Worm (Caenorhabditis elegans): Measurements from ENCODE around the gene rilp-1.

The rilp-1 gene

DNA sequence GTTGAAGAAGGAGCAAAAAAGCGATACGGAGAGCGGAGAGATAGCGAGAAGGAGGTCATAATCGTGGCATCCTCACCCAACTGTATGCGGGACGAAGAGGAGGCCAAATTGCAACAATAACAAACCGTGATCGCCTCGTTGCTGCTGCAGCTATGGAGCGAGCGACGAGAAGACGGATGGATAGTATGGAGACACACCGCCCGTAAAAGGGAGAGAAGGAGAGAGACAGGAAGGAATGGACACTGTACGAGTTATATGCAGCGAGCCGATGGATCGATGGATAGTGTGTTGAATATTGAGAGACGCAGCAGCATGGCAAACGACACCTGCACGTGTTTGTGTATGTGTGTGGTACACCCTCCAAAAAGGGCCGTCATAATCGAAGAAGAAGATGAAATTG lies 12.2 kb upstream of the rilp-1 start:
- peak; percentile 35 for TF ChIP-seq hmg-11 (tag; optimal IDR thresholded peaks at IDR 0.05)
- TF ChIP-seq fkh-2 (tag; optimal IDR thresholded peaks at IDR 0.05), result no peak
- TF ChIP-seq nhr-23 (tag; optimal IDR thresholded peaks at IDR 0.05), result peak; percentile 16

DNA sequence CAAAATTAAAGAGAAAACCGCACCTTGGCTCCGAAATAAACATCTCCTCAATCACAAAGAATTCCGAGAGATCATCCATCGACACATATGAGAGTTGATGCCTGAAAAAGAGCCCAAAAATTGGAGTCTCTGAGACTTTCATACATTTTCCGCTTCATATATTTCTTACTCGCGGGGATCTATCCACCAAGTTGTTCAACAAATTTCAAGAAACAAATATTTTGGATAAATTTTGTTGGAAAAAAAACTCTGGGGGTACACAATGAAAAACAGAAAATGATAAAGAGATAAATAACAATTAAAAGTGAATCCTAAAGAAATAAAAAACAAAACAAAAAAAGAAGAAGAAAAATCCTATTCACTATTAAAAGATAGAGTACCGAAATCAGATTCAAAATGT lies 8.9 kb upstream of the rilp-1 start, which contains the start of gene sel-8:
Gene sel-8, minus strand, starts transcription at position 101 of the 400 bp plus-strand sequence.
- no peak for TF ChIP-seq nhr-28 (tag; optimal IDR thresholded peaks at IDR 0.05)
- no peak for TF ChIP-seq elt-3 (tag; optimal IDR thresholded peaks at IDR 0.05)
- no peak for TF ChIP-seq daf-12 (tag; optimal IDR thresholded peaks at IDR 0.05)
- no peak for TF ChIP-seq nhr-77 (tag; optimal IDR thresholded peaks at IDR 0.05)
- no peak for TF ChIP-seq elt-2 (tag; optimal IDR thresholded peaks at IDR 0.05)
- TF ChIP-seq lin-39 (tag; optimal IDR thresholded peaks at IDR 0.05), result no peak
- TF ChIP-seq mml-1 (tag; optimal IDR thresholded peaks at IDR 0.05), result no peak
- no peak for TF ChIP-seq ceh-28 (tag; optimal IDR thresholded peaks at IDR 0.05)
- no peak for TF ChIP-seq nhr-11 (tag; optimal IDR thresholded peaks at IDR 0.05)
- no peak for TF ChIP-seq ceh-82 (tag; optimal IDR thresholded peaks at IDR 0.05)
- TF ChIP-seq egl-5 (tag; optimal IDR thresholded peaks at IDR 0.05), result no peak
- TF ChIP-seq lsy-12 (tag; optimal IDR thresholded peaks at IDR 0.05), result no peak
- no peak for TF ChIP-seq elt-1 (tag; optimal IDR thresholded peaks at IDR 0.05)
- TF ChIP-seq nhr-43 (tag; optimal IDR thresholded peaks at IDR 0.05; ENCODE audit: poor library complexity, severe bottlenecking), result no peak
- no peak for TF ChIP-seq tbx-2 (tag; optimal IDR thresholded peaks at IDR 0.05)
- no peak for TF ChIP-seq snpc-4 (tag; optimal IDR thresholded peaks at IDR 0.05)
- no peak for TF ChIP-seq sea-2 (GFP tag; optimal IDR thresholded peaks at IDR 0.05)
- TF ChIP-seq nhr-76 (tag; optimal IDR thresholded peaks at IDR 0.05), result no peak

ce11 chrIII:3630337-3630736 lies 5.6 kb upstream of the rilp-1 start, which contains the start of gene mrps-31:
Gene mrps-31, minus strand, starts transcription at chrIII:3630372.
- TF ChIP-seq elt-2 (tag; optimal IDR thresholded peaks at IDR 0.05) (peak; percentile 99), elt-3 (tag; optimal IDR thresholded peaks at IDR 0.05) (no peak), fos-1 (tag; optimal IDR thresholded peaks at IDR 0.05) (no peak), daf-12 (tag; optimal IDR thresholded peaks at IDR 0.05) (no peak), fkh-10 (GFP tag; optimal IDR thresholded peaks at IDR 0.05) (no peak), ceh-9 (tag; optimal IDR thresholded peaks at IDR 0.05) (no peak), snpc-4 (tag; optimal IDR thresholded peaks at IDR 0.05) (peak; percentile 44), mdl-1 (tag; optimal IDR thresholded peaks at IDR 0.05) (no peak), ama-1 (optimal IDR thresholded peaks at IDR 0.05) (no peak), nhr-12 (tag; optimal IDR thresholded peaks at IDR 0.05) (no peak), ceh-16 (tag; optimal IDR thresholded peaks at IDR 0.05) (no peak), nhr-11 (tag; optimal IDR thresholded peaks at IDR 0.05) (no peak), pqm-1 (tag; optimal IDR thresholded peaks at IDR 0.05) (peak; percentile 78), ztf-11 (tag; optimal IDR thresholded peaks at IDR 0.05) (no peak), nfya-1 (tag; optimal IDR thresholded peaks at IDR 0.05; ENCODE audit: insufficient read depth) (peak; percentile 66), unc-39 (tag; optimal IDR thresholded peaks at IDR 0.05) (no peak), nhr-43 (tag; optimal IDR thresholded peaks at IDR 0.05; ENCODE audit: poor library complexity, severe bottlenecking) (no peak), hmg-11 (tag; optimal IDR thresholded peaks at IDR 0.05) (peak; percentile 57), fkh-2 (tag; optimal IDR thresholded peaks at IDR 0.05) (no peak), elt-1 (tag; optimal IDR thresholded peaks at IDR 0.05) (no peak), nhr-25 (tag; optimal IDR thresholded peaks at IDR 0.05) (no peak), nhr-67 (tag; optimal IDR thresholded peaks at IDR 0.05) (no peak), sea-2 (GFP tag; optimal IDR thresholded peaks at IDR 0.05) (no peak), egl-5 (tag; optimal IDR thresholded peaks at IDR 0.05) (no peak), nhr-77 (tag; optimal IDR thresholded peaks at IDR 0.05) (no peak), lsy-12 (tag; optimal IDR thresholded peaks at IDR 0.05) (no peak), skn-1 (tag; optimal IDR thresholded peaks at IDR 0.05) (no peak), ztf-4 (tag; optimal IDR thresholded peaks at IDR 0.05) (no peak), nhr-23 (tag; optimal IDR thresholded peaks at IDR 0.05) (peak; percentile 43), unc-62 (GFP tag; optimal IDR thresholded peaks at IDR 0.05) (no peak), egl-27 (tag; optimal IDR thresholded peaks at IDR 0.05) (no peak), lin-39 (tag; optimal IDR thresholded peaks at IDR 0.05) (peak; percentile 44), zag-1 (tag; optimal IDR thresholded peaks at IDR 0.05) (no peak), eor-1 (tag; optimal IDR thresholded peaks at IDR 0.05) (no peak), pha-4 (tag; optimal IDR thresholded peaks at IDR 0.05) (peak; percentile 73), jun-1 (tag; optimal IDR thresholded peaks at IDR 0.05) (no peak), nhr-237 (tag; optimal IDR thresholded peaks at IDR 0.05) (no peak), tbx-2 (tag; optimal IDR thresholded peaks at IDR 0.05) (no peak), ceh-82 (tag; optimal IDR thresholded peaks at IDR 0.05) (no peak), nhr-76 (tag; optimal IDR thresholded peaks at IDR 0.05) (no peak), ZK546.5 (tag; optimal IDR thresholded peaks at IDR 0.05) (no peak), aly-2 (tag; optimal IDR thresholded peaks at IDR 0.05) (no peak), lin-15B (tag; optimal IDR thresholded peaks at IDR 0.05) (peak; percentile 60), R02D3.7 (tag; optimal IDR thresholded peaks at IDR 0.05) (peak; percentile 3), nhr-28 (tag; optimal IDR thresholded peaks at IDR 0.05) (no peak), mml-1 (tag; optimal IDR thresholded peaks at IDR 0.05) (no peak), ceh-28 (tag; optimal IDR thresholded peaks at IDR 0.05) (no peak)

Data from whole organism, L3 larva.